Worm (Caenorhabditis elegans) whole organism, L2 larva: ENCODE results near the gene him-14.
"Not testable (repeated sequence)": the region's sequence is repeated elsewhere in the genome, so short reads cannot be mapped to it uniquely, and the experiment has no call there.

Source experiments
- aly-2 ChIP-seq: fragments of 150-350 bp; optimal IDR thresholded peaks from 2 replicates; lab custom pipeline; 2014; ENCODE audit warnings: missing biosample characterization, missing genetic modification characterization
- lin-11 ChIP-seq: fragments of 150-350 bp; sonication (generic microtip); optimal IDR thresholded peaks from 2 replicates; lab custom pipeline; 2014; ENCODE audit warnings: missing biosample characterization, missing genetic modification characterization, inconsistent platforms, mixed read lengths
- lin-39 ChIP-seq: fragments of 150-350 bp; optimal IDR thresholded peaks from 2 replicates; lab custom pipeline; 2014; ENCODE audit warnings: missing biosample characterization, missing genetic modification reagents, missing genetic modification characterization
- lsy-2 ChIP-seq, 2 experiments: fragments of 150-350 bp in 1 of 2; sonication (generic microtip) in 1 of 2; optimal IDR thresholded peaks; 2 replicates each; lab custom pipeline; 2014 to 2017; ENCODE audit warnings: missing biosample characterization in 2 of 2, missing genetic modification characterization in 2 of 2
- nhr-12 ChIP-seq: fragments of 150-350 bp; optimal IDR thresholded peaks from 2 replicates; lab custom pipeline; 2014; ENCODE audit warnings: missing biosample characterization, missing genetic modification characterization
- nhr-237 ChIP-seq: fragments of 150-350 bp; optimal IDR thresholded peaks from 2 replicates; lab custom pipeline; 2014; ENCODE audit warnings: missing biosample characterization, missing genetic modification characterization
- unc-62 ChIP-seq: fragments of 150-350 bp; optimal IDR thresholded peaks from 2 replicates; lab custom pipeline; 2014; ENCODE audit warnings: missing biosample characterization, missing genetic modification reagents, missing genetic modification characterization

ce11 chrII:7084021-7084420 is 14.3 kb upstream of the him-14 start, which contains the start of the genes T02G5.14 and T02G5.15:
- not testable (repeated sequence) for TF ChIP-seq lin-11 (tag; lab: Kevin White, UChicago); aly-2; lin-39 (tag; lab: Kevin White, UChicago); nhr-12 (tag; lab: Kevin White, UChicago); unc-62; lsy-2 (tag; optimal IDR thresholded peaks at IDR 0.05; lab: Kevin White, UChicago); nhr-237 (tag; lab: Kevin White, UChicago)
